Worm (Caenorhabditis elegans) whole organism, L3 larva: ENCODE data around the gene clec-173.

Source experiments
- R02D3.7 ChIP-seq: fragments of 150-350 bp; optimal IDR thresholded peaks from 2 replicates; lab custom pipeline; 2014; ENCODE audit warnings: missing biosample characterization, missing genetic modification characterization
- ZK546.5 ChIP-seq: sonication (generic microtip); optimal IDR thresholded peaks from 2 replicates; lab custom pipeline; 2017; ENCODE audit warnings: missing biosample characterization, missing genetic modification characterization
- ama-1 ChIP-seq: fragments of 150-350 bp; optimal IDR thresholded peaks from 2 replicates; lab custom pipeline; 2018
- ceh-16 ChIP-seq: sonication (generic microtip); optimal IDR thresholded peaks from 2 replicates; lab custom pipeline; 2017; ENCODE audit warnings: missing biosample characterization, missing genetic modification characterization
- ceh-28 ChIP-seq: fragments of 150-350 bp; optimal IDR thresholded peaks from 2 replicates; lab custom pipeline; 2014; ENCODE audit warnings: missing biosample characterization, missing genetic modification reagents, missing genetic modification characterization
- daf-12 ChIP-seq: fragments of 150-350 bp; optimal IDR thresholded peaks from 2 replicates; lab custom pipeline; 2014; ENCODE audit warnings: missing biosample characterization, missing genetic modification reagents, missing genetic modification characterization
- egl-27 ChIP-seq: sonication (generic microtip); optimal IDR thresholded peaks from 4 replicates; lab custom pipeline; 2017; ENCODE audit warnings: missing biosample characterization, missing genetic modification reagents, missing genetic modification characterization
- egl-5 ChIP-seq: fragments of 150-350 bp; optimal IDR thresholded peaks from 2 replicates; lab custom pipeline; 2017; ENCODE audit warnings: missing biosample characterization, missing genetic modification reagents, missing genetic modification characterization, inconsistent platforms
- elt-2 ChIP-seq: sonication (generic microtip); optimal IDR thresholded peaks from 2 replicates; lab custom pipeline; 2016; ENCODE audit warnings: missing genetic modification reagents, mild to moderate bottlenecking, missing genetic modification characterization, missing compliant biosample characterization
- elt-3 ChIP-seq, 3 experiments: fragments of 150-350 bp in 1 of 3; sonication (generic microtip) in 2 of 3; optimal IDR thresholded peaks; 2 replicates in 2 of 3; 4 replicates in 1 of 3; lab custom pipeline; 2014 to 2017; ENCODE audit warnings: missing biosample characterization in 3 of 3, missing genetic modification characterization in 3 of 3
- eor-1 ChIP-seq, 2 experiments: fragments of 150-350 bp; optimal IDR thresholded peaks; 2 replicates each; lab custom pipeline; 2014 to 2018; ENCODE audit warnings: missing biosample characterization in 2 of 2, missing genetic modification characterization in 2 of 2
- fkh-10 ChIP-seq: sonication (generic microtip); optimal IDR thresholded peaks from 2 replicates; lab custom pipeline; 2017; ENCODE audit warnings: missing biosample characterization, missing genetic modification reagents, missing genetic modification characterization
- fos-1 ChIP-seq: fragments of 150-350 bp; optimal IDR thresholded peaks from 2 replicates; lab custom pipeline; 2014; ENCODE audit warnings: missing biosample characterization, missing genetic modification characterization
- hmg-11 ChIP-seq: sonication (generic microtip); optimal IDR thresholded peaks from 2 replicates; lab custom pipeline; 2016; ENCODE audit warnings: missing genetic modification characterization, missing compliant biosample characterization
- lin-15B ChIP-seq: fragments of 150-350 bp; optimal IDR thresholded peaks from 2 replicates; lab custom pipeline; 2014; ENCODE audit warnings: missing biosample characterization, missing genetic modification characterization
- lin-39 ChIP-seq: fragments of 150-350 bp; optimal IDR thresholded peaks from 2 replicates; lab custom pipeline; 2018; ENCODE audit warnings: missing biosample characterization, missing genetic modification reagents, missing genetic modification characterization
- lsy-12 ChIP-seq: sonication (generic microtip); optimal IDR thresholded peaks from 2 replicates; lab custom pipeline; 2016; ENCODE audit warnings: mild to moderate bottlenecking, missing genetic modification characterization, missing compliant biosample characterization
- mdl-1 ChIP-seq: fragments of 150-350 bp; optimal IDR thresholded peaks from 2 replicates; lab custom pipeline; 2014; ENCODE audit warnings: missing biosample characterization, missing genetic modification characterization
- mml-1 ChIP-seq: fragments of 150-350 bp; sonication (generic microtip); optimal IDR thresholded peaks from 3 replicates; lab custom pipeline; 2014; ENCODE audit warnings: missing biosample characterization, missing genetic modification characterization
- nfya-1 ChIP-seq: sonication (generic microtip); optimal IDR thresholded peaks from 2 replicates; lab custom pipeline; 2017; ENCODE audit warnings: missing genetic modification characterization, mild to moderate bottlenecking, missing compliant biosample characterization, antibody characterized with exemption, moderate library complexity; ENCODE audit not compliant: insufficient read depth
- nhr-12 ChIP-seq: fragments of 150-350 bp; optimal IDR thresholded peaks from 2 replicates; lab custom pipeline; 2014; ENCODE audit warnings: missing biosample characterization, missing genetic modification characterization
- nhr-23 ChIP-seq: fragments of 150-350 bp; optimal IDR thresholded peaks from 2 replicates; lab custom pipeline; 2014; ENCODE audit warnings: missing biosample characterization, missing genetic modification reagents, missing genetic modification characterization
- nhr-25 ChIP-seq: sonication (generic microtip); optimal IDR thresholded peaks from 2 replicates; lab custom pipeline; 2017; ENCODE audit warnings: missing biosample characterization, missing genetic modification characterization
- nhr-28 ChIP-seq: fragments of 150-350 bp; optimal IDR thresholded peaks from 2 replicates; lab custom pipeline; 2014; ENCODE audit warnings: missing biosample characterization, missing genetic modification characterization
- nhr-43 ChIP-seq: sonication (generic microtip); optimal IDR thresholded peaks from 2 replicates; lab custom pipeline; 2016; ENCODE audit warnings: mild to moderate bottlenecking, missing genetic modification characterization, missing compliant biosample characterization; ENCODE audit not compliant: poor library complexity, severe bottlenecking
- nhr-77 ChIP-seq: fragments of 150-350 bp; optimal IDR thresholded peaks from 2 replicates; lab custom pipeline; 2014; ENCODE audit warnings: missing biosample characterization, missing genetic modification characterization
- pha-4 ChIP-seq: fragments of 150-350 bp; optimal IDR thresholded peaks from 2 replicates; lab custom pipeline; 2014; ENCODE audit warnings: missing biosample characterization, missing genetic modification reagents, missing genetic modification characterization
- pqm-1 ChIP-seq: fragments of 150-350 bp; optimal IDR thresholded peaks from 2 replicates; lab custom pipeline; 2017; ENCODE audit warnings: missing biosample characterization, missing genetic modification characterization, inconsistent platforms
- snpc-4 ChIP-seq: fragments of 150-350 bp; optimal IDR thresholded peaks from 2 replicates; lab custom pipeline; 2014; ENCODE audit warnings: missing biosample characterization, missing genetic modification characterization
- unc-39 ChIP-seq: sonication (generic microtip); optimal IDR thresholded peaks from 4 replicates; lab custom pipeline; 2017; ENCODE audit warnings: missing biosample characterization, missing genetic modification characterization
- unc-62 ChIP-seq: fragments of 150-350 bp; sonication (generic microtip); optimal IDR thresholded peaks from 4 replicates; lab custom pipeline; 2014; ENCODE audit warnings: missing biosample characterization, missing genetic modification reagents, missing genetic modification characterization

Gene clec-173

ce11 chrIV:3294553-3295185 lies 27.2 kb upstream of the clec-173 start, which contains the start of gene W08E12.7 (continued):
- TF ChIP-seq lin-39 (peak; percentile 80), unc-39 (no peak), ama-1 (lab: Kevin White, UChicago) (peak; percentile 88)

ce11 chrIV:3293800-3294493 lies 26.5 kb upstream of the clec-173 start:
- TF ChIP-seq R02D3.7 (tag; lab: Kevin White, UChicago) (no peak), mdl-1 (no peak), nhr-12 (tag; lab: Kevin White, UChicago) (no peak), eor-1 (tag; optimal IDR thresholded peaks at IDR 0.05; lab: Kevin White, UChicago) (no peak), pqm-1 (no peak), elt-2 (tag; lab: Kevin White, UChicago) (no peak), mml-1 (tag; lab: Kevin White, UChicago) (no peak), egl-27 (tag; lab: Kevin White, UChicago) (no peak), lin-15B (tag; lab: Kevin White, UChicago) (no peak), nfya-1 (no peak), fkh-10 (GFP tag; lab: Kevin White, UChicago) (no peak)

ce11 chrIV:3291977-3292561 lies 24.6 kb upstream of the clec-173 start, which contains the start of gene W08E12.8:
W08E12.8 (plus strand) TSS chrIV:3292371.
- TF ChIP-seq ZK546.5 (tag; lab: Kevin White, UChicago): no peak
- TF ChIP-seq daf-12: no peak
- TF ChIP-seq nhr-25 (tag; lab: Kevin White, UChicago): peak; percentile 62
- no peak for TF ChIP-seq ama-1 (lab: Kevin White, UChicago)
- TF ChIP-seq egl-5 (tag; lab: Kevin White, UChicago): no peak
- TF ChIP-seq snpc-4 (tag; lab: Kevin White, UChicago): no peak
- no peak for TF ChIP-seq unc-62
- no peak for TF ChIP-seq lsy-12 (tag; lab: Kevin White, UChicago)
- TF ChIP-seq hmg-11 (tag; lab: Kevin White, UChicago): no peak

- TF ChIP-seq eor-1 (tag; optimal IDR thresholded peaks at IDR 0.05; lab: Kevin White, UChicago): no peak
- TF ChIP-seq unc-39: no peak
- no peak for TF ChIP-seq nhr-77
- TF ChIP-seq R02D3.7 (tag; lab: Kevin White, UChicago): no peak
- no peak for TF ChIP-seq nhr-25 (tag; lab: Kevin White, UChicago)
- no peak for TF ChIP-seq nhr-43
- TF ChIP-seq daf-12: no peak
- no peak for TF ChIP-seq pha-4
- no peak for TF ChIP-seq fos-1 (tag; lab: Kevin White, UChicago)
- TF ChIP-seq egl-27 (tag; lab: Kevin White, UChicago): no peak
- no peak for TF ChIP-seq hmg-11 (tag; lab: Kevin White, UChicago)
- TF ChIP-seq ceh-16 (tag; lab: Kevin White, UChicago): no peak
- TF ChIP-seq elt-3 (tag; optimal IDR thresholded peaks at IDR 0.05; lab: Kevin White, UChicago): no peak
- no peak for TF ChIP-seq nhr-12 (tag; lab: Kevin White, UChicago)
- no peak for TF ChIP-seq ZK546.5 (tag; lab: Kevin White, UChicago)
- TF ChIP-seq ceh-28 (tag; lab: Kevin White, UChicago): no peak
Observed at ce11 chrIV:3289237-3289636, 21.8 kb upstream of the clec-173 start, which contains the start of gene gcy-23. gcy-23 (minus strand) TSS chrIV:3289337.

- TF ChIP-seq nhr-28 (tag; lab: Kevin White, UChicago): no peak
Observed at ce11 chrIV:3278822-3279221, 11.3 kb upstream of the clec-173 start.

ce11 chrIV:3273295-3273694 lies 5.8 kb upstream of the clec-173 start, which contains the start of gene T26C12.3:
T26C12.3 (minus strand) TSS chrIV:3273395.
- TF ChIP-seq nhr-23: no peak
- TF ChIP-seq pha-4: no peak
- no peak for TF ChIP-seq egl-5 (tag; lab: Kevin White, UChicago)
- TF ChIP-seq ama-1 (lab: Kevin White, UChicago): no peak
